Worm (Caenorhabditis elegans) whole organism, late embryonic: ENCODE data around the gene ZK938.3.
A peak's percentile ranks its signal among the peaks of the same experiment; 100 is the strongest.

Experiments used
- C08G9.2 ChIP-seq: sonication (generic microtip); optimal IDR thresholded peaks from 2 replicates; lab custom pipeline; 2016; ENCODE audit warnings: mild to moderate bottlenecking, missing genetic modification characterization, moderate library complexity, missing compliant biosample characterization
- C38D4.7 ChIP-seq: fragments of 200-800 bp; sonication (Bioruptor generic); optimal IDR thresholded peaks from 2 replicates; lab custom pipeline; 2018; ENCODE audit warnings: mild to moderate bottlenecking, missing genetic modification characterization, moderate library complexity, missing compliant biosample characterization
- K09A11.1 ChIP-seq: sonication (generic microtip); optimal IDR thresholded peaks from 2 replicates; lab custom pipeline; 2017; ENCODE audit warnings: antibody characterized with exemption, mild to moderate bottlenecking, missing genetic modification characterization, missing compliant biosample characterization; ENCODE audit not compliant: insufficient read depth
- ceh-18 ChIP-seq: sonication (generic microtip); optimal IDR thresholded peaks from 2 replicates; lab custom pipeline; 2016; ENCODE audit warnings: missing genetic modification characterization, missing compliant biosample characterization
- ceh-2 ChIP-seq: sonication (generic microtip); optimal IDR thresholded peaks from 2 replicates; lab custom pipeline; 2016; ENCODE audit warnings: missing genotype, missing genetic modification characterization, missing compliant biosample characterization
- ceh-22 ChIP-seq: sonication (generic microtip); optimal IDR thresholded peaks from 2 replicates; lab custom pipeline; 2017; ENCODE audit warnings: missing biosample characterization, missing genetic modification characterization
- ceh-45 ChIP-seq: fragments of 200-800 bp; sonication (Bioruptor generic); IDR thresholded peaks from 2 replicates; pipeline ENCODE4 v1.3.6; 2022; ENCODE audit warnings: missing genetic modification reagents, missing genetic modification characterization, missing compliant biosample characterization
- ceh-48 ChIP-seq: sonication (generic microtip); optimal IDR thresholded peaks from 2 replicates; lab custom pipeline; 2016; ENCODE audit warnings: missing genetic modification characterization, inconsistent platforms, missing compliant biosample characterization
- che-1 ChIP-seq: sonication (generic microtip); optimal IDR thresholded peaks from 2 replicates; lab custom pipeline; 2016; ENCODE audit warnings: mild to moderate bottlenecking, missing genetic modification characterization, missing compliant biosample characterization
- elt-2 ChIP-seq: sonication (generic microtip); optimal IDR thresholded peaks from 2 replicates; lab custom pipeline; 2016; ENCODE audit warnings: missing genetic modification reagents, missing genetic modification characterization, missing compliant biosample characterization
- hlh-30 ChIP-seq: sonication (generic microtip); optimal IDR thresholded peaks from 2 replicates; lab custom pipeline; 2017; ENCODE audit warnings: antibody characterized with exemption, missing genetic modification characterization, missing compliant biosample characterization; ENCODE audit not compliant: insufficient read depth
- hlh-6 ChIP-seq: sonication (generic microtip); optimal IDR thresholded peaks from 2 replicates; lab custom pipeline; 2016; ENCODE audit warnings: missing genotype, missing genetic modification characterization, missing compliant biosample characterization
- lin-11 ChIP-seq: fragments of 200-800 bp; sonication (Bioruptor generic); optimal IDR thresholded peaks from 2 replicates; lab custom pipeline; 2018; ENCODE audit warnings: mild to moderate bottlenecking, missing genetic modification characterization, missing compliant biosample characterization
- nfya-1 ChIP-seq: sonication (generic microtip); optimal IDR thresholded peaks from 2 replicates; lab custom pipeline; 2017; ENCODE audit warnings: missing genetic modification characterization, mild to moderate bottlenecking, missing compliant biosample characterization, antibody characterized with exemption, moderate library complexity
- nhr-11 ChIP-seq: fragments of 150-350 bp; optimal IDR thresholded peaks from 2 replicates; lab custom pipeline; 2014; ENCODE audit warnings: missing biosample characterization, missing genetic modification characterization
- pha-2 ChIP-seq: sonication (generic microtip); optimal IDR thresholded peaks from 2 replicates; lab custom pipeline; 2017; ENCODE audit warnings: mild to moderate bottlenecking, missing genetic modification characterization, missing compliant biosample characterization
- pros-1 ChIP-seq: fragments of 150-350 bp; optimal IDR thresholded peaks from 2 replicates; lab custom pipeline; 2014; ENCODE audit warnings: missing biosample characterization, missing genetic modification reagents, missing genetic modification characterization
- ref-2 ChIP-seq: sonication (generic microtip); optimal IDR thresholded peaks from 2 replicates; lab custom pipeline; 2016; ENCODE audit warnings: missing genetic modification characterization, missing compliant biosample characterization
- sdc-2 ChIP-seq: sonication (generic microtip); optimal IDR thresholded peaks from 2 replicates; lab custom pipeline; 2016; ENCODE audit warnings: missing genotype, missing genetic modification characterization, missing compliant biosample characterization
- unc-55 ChIP-seq: sonication (generic microtip); optimal IDR thresholded peaks from 2 replicates; lab custom pipeline; 2017; ENCODE audit warnings: missing biosample characterization, missing genetic modification reagents, missing genetic modification characterization

ZK938.3 gene

ce11 chrII:9786215-9786614 lies 47.5 kb downstream of the ZK938.3 start:
- TF ChIP-seq ceh-45 (GFP tag; lab: Robert Waterston, UW) = no peak
- TF ChIP-seq ref-2 (tag; lab: Kevin White, UChicago) = no peak
- TF ChIP-seq ceh-22 = no peak
- TF ChIP-seq ceh-18 (tag; lab: Kevin White, UChicago) = no peak
- TF ChIP-seq sdc-2 = no peak
- no peak for TF ChIP-seq C38D4.7 (GFP tag; lab: Kevin White, UChicago)
- TF ChIP-seq unc-55 (GFP tag; lab: Kevin White, UChicago) = no peak
- no peak for TF ChIP-seq lin-11 (tag; lab: Kevin White, UChicago)
- TF ChIP-seq pros-1 (tag; lab: Kevin White, UChicago) = no peak
- TF ChIP-seq C08G9.2 (tag; lab: Kevin White, UChicago) = no peak
- no peak for TF ChIP-seq nfya-1 (tag; lab: Kevin White, UChicago)
- no peak for TF ChIP-seq ceh-2 (tag; lab: Kevin White, UChicago)
- TF ChIP-seq K09A11.1 (tag; lab: Kevin White, UChicago) = no peak

- TF ChIP-seq nhr-11 = no peak
- no peak for TF ChIP-seq ceh-2 (tag; lab: Kevin White, UChicago)
- no peak for TF ChIP-seq ceh-48 (tag; lab: Kevin White, UChicago)
- TF ChIP-seq hlh-6 = no peak
- TF ChIP-seq C08G9.2 (tag; lab: Kevin White, UChicago) = no peak
- no peak for TF ChIP-seq hlh-30 (tag; lab: Kevin White, UChicago)
- no peak for TF ChIP-seq pha-2 (tag; lab: Kevin White, UChicago)
These were observed 51.4 kb downstream of the ZK938.3 start, which contains the start of gene T10B9.14 for ce11 chrII:9782337-9782736. T10B9.14 (minus strand) TSS chrII:9782437.

- peak; percentile 10 for TF ChIP-seq elt-2 (tag; lab: Kevin White, UChicago)
- no peak for TF ChIP-seq che-1
These were observed 51.9 kb downstream of the ZK938.3 start, which contains the start of gene cyp-13A1 for ce11 chrII:9781842-9782241. cyp-13A1 (minus strand) TSS chrII:9781997.
